Fruit fly (Drosophila melanogaster): ENCODE results near the gene CG31678.
A peak's percentile ranks its signal among the peaks of the same experiment; 100 is the strongest.

CG31678 gene

DNA sequence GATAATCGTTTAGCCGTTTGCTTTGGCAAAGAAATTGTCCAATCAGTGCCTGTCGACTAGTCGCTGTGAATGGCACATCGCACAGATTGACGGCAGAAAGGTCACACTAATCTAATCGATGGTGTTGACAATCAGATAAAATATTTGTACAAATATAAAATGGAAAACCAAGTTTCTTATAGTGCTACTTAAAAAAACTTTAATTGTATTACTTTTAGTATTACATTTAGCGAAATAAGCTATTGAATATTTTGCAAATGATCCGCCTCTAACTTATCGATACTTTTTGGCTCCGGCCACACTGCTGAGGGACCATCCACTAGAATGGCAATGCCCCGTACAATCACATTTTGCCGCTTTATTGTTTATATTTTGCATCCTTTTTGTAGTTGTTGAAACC is 19.6 kb downstream of the CG31678 start, which contains the start of the genes brun and CG2614 (continued):
- no peak for TF ChIP-seq Dip2 (GFP tag; IDR thresholded peaks at IDR 0.05)
- TF ChIP-seq C15 (GFP tag; IDR thresholded peaks at IDR 0.05), result 0 out of 3 replicates have a peak, but pooled peaks have one; percentile 52
- TF ChIP-seq B-H2 (GFP tag; optimal IDR thresholded peaks at IDR 0.05), result no peak
- TF ChIP-seq CG32772 (GFP tag; IDR thresholded peaks at IDR 0.05), result peak; percentile 78; the same call in 1 of the 2 replicates
- TF ChIP-seq ci (GFP tag; IDR thresholded peaks at IDR 0.05), result peak; percentile 74; the same call in 2 of the 3 replicates
- peak; percentile 95 for TF ChIP-seq CG4617 (GFP tag; optimal IDR thresholded peaks at IDR 0.05; ENCODE audit: borderline replicate concordance)
- peak; percentile 82 for TF ChIP-seq CG6272 (GFP tag; IDR thresholded peaks at IDR 0.05)
- TF ChIP-seq CG9932 (GFP tag; IDR thresholded peaks at IDR 0.05), result peak; percentile 88
- no peak for TF ChIP-seq zf30C (GFP tag; optimal IDR thresholded peaks at IDR 0.05)
- TF ChIP-seq salm (tag; optimal IDR thresholded peaks at IDR 0.05), result no peak
- peak; percentile 54 for TF ChIP-seq emc (GFP tag; optimal IDR thresholded peaks at IDR 0.05)
- TF ChIP-seq CG12236 (GFP tag; optimal IDR thresholded peaks at IDR 0.05), result no peak
- TF ChIP-seq Antp (GFP tag; optimal IDR thresholded peaks at IDR 0.05), result peak; percentile 71
- TF ChIP-seq kni (GFP tag; optimal IDR thresholded peaks at IDR 0.05), result no peak
- peak; percentile 81 for TF ChIP-seq vvl (GFP tag; IDR thresholded peaks at IDR 0.05)
- no peak for TF ChIP-seq CG17802 (tag; optimal IDR thresholded peaks at IDR 0.05)
- TF ChIP-seq bcd (GFP tag; optimal IDR thresholded peaks at IDR 0.05), result no peak
- TF ChIP-seq lmd (GFP tag; IDR thresholded peaks at IDR 0.05), result peak; percentile 59
- TF ChIP-seq bab2 (GFP tag; optimal IDR thresholded peaks at IDR 0.05), result peak; percentile 75
- peak; percentile 74 for TF ChIP-seq Atf6 (GFP tag; IDR thresholded peaks at IDR 0.05)
- TF ChIP-seq kay (GFP tag; optimal IDR thresholded peaks at IDR 0.05), result peak; percentile 54
- TF ChIP-seq E2f1 (GFP tag; IDR thresholded peaks at IDR 0.05), result peak; percentile 66
- no peak for TF ChIP-seq dan (GFP tag; IDR thresholded peaks at IDR 0.05)
- TF ChIP-seq Atf3 (GFP tag; optimal IDR thresholded peaks at IDR 0.05), result peak; percentile 60
- TF ChIP-seq CG2116 (GFP tag; optimal IDR thresholded peaks at IDR 0.05), result peak; percentile 77
- TF ChIP-seq CG1603 (tag; optimal IDR thresholded peaks at IDR 0.05), result no peak
- no peak for TF ChIP-seq Sox102F (GFP tag; optimal IDR thresholded peaks at IDR 0.05)
- peak; percentile 66 for TF ChIP-seq CG9817 (tag; optimal IDR thresholded peaks at IDR 0.05)
- no peak for TF ChIP-seq Gsc (GFP tag; IDR thresholded peaks at IDR 0.05)
- no peak for TF ChIP-seq Hmx (GFP tag; optimal IDR thresholded peaks at IDR 0.05)
- TF ChIP-seq ac (GFP tag; optimal IDR thresholded peaks at IDR 0.05), result no peak
- peak; percentile 41 for TF ChIP-seq slp2 (GFP tag; optimal IDR thresholded peaks at IDR 0.05)
- TF ChIP-seq ato (GFP tag; IDR thresholded peaks at IDR 0.05; ENCODE audit: partially characterized antibody), result no peak; the same call in 1 of the 2 replicates
- TF ChIP-seq Doc3 (GFP tag; IDR thresholded peaks at IDR 0.05; ENCODE audit: partially characterized antibody), result peak; percentile 91
- TF ChIP-seq tio (GFP tag; optimal IDR thresholded peaks at IDR 0.05), result no peak
- peak; percentile 69 for TF ChIP-seq CG9727 (GFP tag; optimal IDR thresholded peaks at IDR 0.05)
- TF ChIP-seq oc (tag; optimal IDR thresholded peaks at IDR 0.05), result no peak
- TF ChIP-seq otp (GFP tag; IDR thresholded peaks at IDR 0.05), result peak; percentile 18; the same call in 1 of the 3 replicates
- peak; percentile 80 for TF ChIP-seq trem (tag; optimal IDR thresholded peaks at IDR 0.05)
- peak; percentile 57 for TF ChIP-seq Ssrp (tag; optimal IDR thresholded peaks at IDR 0.05)
- TF ChIP-seq CG18476 (GFP tag; optimal IDR thresholded peaks at IDR 0.05), result peak; percentile 53
- no peak; the same call in 2 of the 3 replicates for TF ChIP-seq CG17361 (GFP tag; IDR thresholded peaks at IDR 0.05)
- no peak for TF ChIP-seq CG18764 (GFP tag; optimal IDR thresholded peaks at IDR 0.05)
- TF ChIP-seq nom (GFP tag; optimal IDR thresholded peaks at IDR 0.05), result no peak
- peak; percentile 58 for TF ChIP-seq CG15514 (GFP tag; optimal IDR thresholded peaks at IDR 0.05)
- TF ChIP-seq maf-S (GFP tag; optimal IDR thresholded peaks at IDR 0.05), result peak; percentile 65
- TF ChIP-seq CG8089 (GFP tag; optimal IDR thresholded peaks at IDR 0.05), result peak; percentile 37
- TF ChIP-seq CG7556 (GFP tag; optimal IDR thresholded peaks at IDR 0.05), result no peak
- peak; percentile 73 for TF ChIP-seq HmgD (GFP tag; optimal IDR thresholded peaks at IDR 0.05)
- TF ChIP-seq zen2 (GFP tag; IDR thresholded peaks at IDR 0.05; ENCODE audit: partially characterized antibody), result peak; percentile 59; the same call in 1 of the 3 replicates
- TF ChIP-seq CG4282 (GFP tag; optimal IDR thresholded peaks at IDR 0.05), result peak; percentile 24

Measured in whole organism, embryonic.